Fruit fly (Drosophila melanogaster) whole organism, embryonic: ENCODE data around the gene SMSr.

Experiments used
- ATbp ChIP-seq: fragments of 200-800 bp; sonication (Bioruptor generic); optimal IDR thresholded peaks from 2 replicates; lab custom pipeline; 2017; ENCODE audit warnings: missing biosample characterization, mild to moderate bottlenecking, missing genetic modification characterization, missing genetic modification reagents
- Abd-B ChIP-seq: fragments of 200-800 bp; sonication (Bioruptor generic); optimal IDR thresholded peaks from 2 replicates; lab custom pipeline; 2018; ENCODE audit warnings: missing biosample characterization, mild to moderate bottlenecking, missing genetic modification characterization, moderate library complexity
- Adf1 ChIP-seq: fragments of 200-800 bp; sonication (Bioruptor generic); IDR thresholded peaks from 2 replicates; pipeline ENCODE4 v1.3.6; 2022; ENCODE audit warnings: missing biosample characterization, missing genetic modification characterization
- BtbVII ChIP-seq: fragments of 200-800 bp; sonication (Bioruptor generic); optimal IDR thresholded peaks from 3 replicates; lab custom pipeline; 2017; ENCODE audit warnings: missing biosample characterization, mild to moderate bottlenecking, missing genetic modification characterization
- CG1024 ChIP-seq: fragments of 200-800 bp; sonication (Bioruptor generic); IDR thresholded peaks from 2 replicates; pipeline ENCODE4 v1.3.6; 2022; ENCODE audit warnings: missing biosample characterization, missing genetic modification characterization
- CG10267 ChIP-seq: fragments of 200-800 bp; sonication (Bioruptor generic); optimal IDR thresholded peaks from 2 replicates; lab custom pipeline; 2018; ENCODE audit warnings: missing biosample characterization, mild to moderate bottlenecking, missing genetic modification characterization, moderate library complexity
- CG11696 ChIP-seq: fragments of 200-800 bp; sonication (Bioruptor generic); IDR thresholded peaks from 2 replicates; pipeline ENCODE4 v1.3.6; 2022; ENCODE audit warnings: missing biosample characterization, missing genetic modification characterization
- CG12219 ChIP-seq: fragments of 200-800 bp; sonication (Bioruptor generic); optimal IDR thresholded peaks from 3 replicates; lab custom pipeline; 2018; ENCODE audit warnings: missing biosample characterization, mild to moderate bottlenecking, missing genetic modification characterization
- CG12299 ChIP-seq: fragments of 200-800 bp; sonication (Bioruptor generic); optimal IDR thresholded peaks from 2 replicates; lab custom pipeline; 2018; ENCODE audit warnings: missing biosample characterization, mild to moderate bottlenecking, missing genetic modification characterization
- CG12942 ChIP-seq: fragments of 200-800 bp; sonication (Bioruptor generic); optimal IDR thresholded peaks from 3 replicates; lab custom pipeline; 2016; ENCODE audit warnings: missing biosample characterization, missing genetic modification characterization
- CG15011 ChIP-seq: fragments of 200-800 bp; sonication (Bioruptor generic); optimal IDR thresholded peaks from 3 replicates; lab custom pipeline; 2018; ENCODE audit warnings: missing biosample characterization, mild to moderate bottlenecking, missing genetic modification characterization
- CG1602 ChIP-seq: fragments of 200-800 bp; sonication (Bioruptor generic); optimal IDR thresholded peaks from 3 replicates; lab custom pipeline; 2016; ENCODE audit warnings: missing biosample characterization, missing genetic modification characterization
- CG16815 ChIP-seq: fragments of 200-800 bp; sonication (Bioruptor generic); optimal IDR thresholded peaks from 3 replicates; lab custom pipeline; 2017; ENCODE audit warnings: missing biosample characterization, mild to moderate bottlenecking, missing genetic modification characterization
- CG16863 ChIP-seq: fragments of 200-800 bp; sonication (Bioruptor generic); optimal IDR thresholded peaks from 3 replicates; lab custom pipeline; 2016; ENCODE audit warnings: missing biosample characterization, missing genetic modification characterization
- CG17385 ChIP-seq: fragments of 200-800 bp; sonication (Bioruptor generic); optimal IDR thresholded peaks from 3 replicates; lab custom pipeline; 2018; ENCODE audit warnings: missing biosample characterization, mild to moderate bottlenecking, missing genetic modification characterization
- CG17802 ChIP-seq: fragments of 200-800 bp; sonication (Bioruptor generic); optimal IDR thresholded peaks from 2 replicates; lab custom pipeline; 2018; ENCODE audit warnings: missing biosample characterization, mild to moderate bottlenecking, missing genetic modification characterization, moderate library complexity
- CG2199 ChIP-seq: fragments of 200-800 bp; sonication (Bioruptor generic); IDR thresholded peaks from 3 replicates; pipeline ENCODE4 v1.3.6; 2022; ENCODE audit warnings: missing biosample characterization, missing genetic modification characterization
- CG3281 ChIP-seq: fragments of 200-800 bp; sonication (Bioruptor generic); optimal IDR thresholded peaks from 3 replicates; lab custom pipeline; 2017; ENCODE audit warnings: missing biosample characterization, mild to moderate bottlenecking, missing genetic modification characterization
- CG34422 ChIP-seq: fragments of 200-800 bp; sonication (Bioruptor generic); IDR thresholded peaks from 3 replicates; pipeline ENCODE4 v1.3.6; 2022; ENCODE audit warnings: missing biosample characterization, missing genetic modification characterization
- CG3995 ChIP-seq: fragments of 200-800 bp; sonication (Bioruptor generic); optimal IDR thresholded peaks from 3 replicates; lab custom pipeline; 2016; ENCODE audit warnings: missing biosample characterization, missing genetic modification characterization
- CG4854 ChIP-seq: fragments of 200-800 bp; sonication (Bioruptor generic); optimal IDR thresholded peaks from 2 replicates; lab custom pipeline; 2016; ENCODE audit warnings: missing biosample characterization, missing genetic modification characterization, inconsistent platforms
- CG6854 ChIP-seq: fragments of 200-800 bp; sonication (Bioruptor generic); optimal IDR thresholded peaks from 3 replicates; lab custom pipeline; 2017; ENCODE audit warnings: missing biosample characterization, mild to moderate bottlenecking, missing genetic modification characterization
- CG7839 ChIP-seq: fragments of 200-800 bp; sonication (Bioruptor generic); optimal IDR thresholded peaks from 3 replicates; lab custom pipeline; 2018; ENCODE audit warnings: missing biosample characterization, mild to moderate bottlenecking, missing genetic modification characterization, moderate library complexity
- D ChIP-seq, 2 experiments: fragments of 200-800 bp in 1 of 2; fragments of >200 bp in 1 of 2; sonication (Bioruptor generic) in 1 of 2; optimal IDR thresholded peaks; 2 replicates in 1 of 2; 3 replicates in 1 of 2; lab custom pipeline; 2017; ENCODE audit warnings: mild to moderate bottlenecking in 1 of 2, missing biosample characterization in 1 of 2, missing genetic modification characterization in 1 of 2, missing genetic modification reagents in 1 of 2
- Dfd ChIP-seq, 2 experiments: fragments of >200 bp; optimal IDR thresholded peaks; 2 replicates each; lab custom pipeline; 2017; ENCODE audit warnings: missing biosample characterization in 2 of 2, missing genetic modification characterization in 2 of 2
- Eip74EF ChIP-seq, 2 experiments: fragments of 200-800 bp in 1 of 2; fragments of >200 bp in 1 of 2; sonication (Bioruptor generic) in 1 of 2; optimal IDR thresholded peaks; 2 replicates each; lab custom pipeline; 2017 to 2019; ENCODE audit warnings: missing biosample characterization in 2 of 2, missing genetic modification characterization in 2 of 2, mild to moderate bottlenecking in 1 of 2, moderate library complexity in 1 of 2
- Fer2 ChIP-seq: fragments of 200-800 bp; sonication (Bioruptor generic); optimal IDR thresholded peaks from 2 replicates; lab custom pipeline; 2018; ENCODE audit warnings: missing biosample characterization, mild to moderate bottlenecking, missing genetic modification characterization, moderate library complexity
- Gug ChIP-seq: fragments of 200-800 bp; sonication (Bioruptor generic); IDR thresholded peaks from 4 replicates; pipeline ENCODE4 v1.3.6; 2022; ENCODE audit warnings: missing biosample characterization, missing genetic modification characterization
- HLH4C ChIP-seq: fragments of 200-800 bp; sonication (Bioruptor generic); IDR thresholded peaks from 3 replicates; pipeline ENCODE4 v1.3.6; 2022; ENCODE audit warnings: missing biosample characterization, missing genetic modification characterization; ENCODE audit not compliant: partially characterized antibody
- Myb ChIP-seq: fragments of 200-800 bp; sonication (Bioruptor generic); optimal IDR thresholded peaks from 2 replicates; lab custom pipeline; 2016; ENCODE audit warnings: missing biosample characterization, missing genetic modification characterization
- NK7.1 ChIP-seq: fragments of 200-800 bp; sonication (Bioruptor generic); optimal IDR thresholded peaks from 3 replicates; lab custom pipeline; 2016; ENCODE audit warnings: missing biosample characterization, missing genetic modification characterization
- ara ChIP-seq: fragments of 200-800 bp; sonication (Bioruptor generic); IDR thresholded peaks from 2 replicates; pipeline ENCODE4 v1.3.6; 2022; ENCODE audit warnings: missing biosample characterization, missing genetic modification characterization
- ase ChIP-seq: fragments of 200-800 bp; sonication (Bioruptor generic); IDR thresholded peaks from 3 replicates; pipeline ENCODE4 v1.3.6; 2022; ENCODE audit warnings: missing biosample characterization, missing genetic modification characterization
- ci ChIP-seq: fragments of 200-800 bp; sonication (Bioruptor generic); IDR thresholded peaks from 3 replicates; pipeline ENCODE4 v1.3.6; 2022; ENCODE audit warnings: missing biosample characterization, missing genetic modification characterization
- croc ChIP-seq: fragments of 200-800 bp; sonication (Bioruptor generic); conservative IDR thresholded peaks from 3 replicates; pipeline ENCODE4 v1.3.6; 2022; ENCODE audit warnings: missing biosample characterization, missing genetic modification characterization
- esg ChIP-seq: fragments of 200-800 bp; sonication (Bioruptor generic); conservative IDR thresholded peaks from 2 replicates; pipeline ENCODE4 v1.3.6; 2022; ENCODE audit warnings: missing biosample characterization, missing genetic modification characterization
- exex ChIP-seq: fragments of 200-800 bp; sonication (Bioruptor generic); optimal IDR thresholded peaks from 4 replicates; lab custom pipeline; 2018; ENCODE audit warnings: missing biosample characterization, mild to moderate bottlenecking, missing genetic modification characterization, moderate library complexity
- gcm2 ChIP-seq: fragments of 200-800 bp; sonication (Bioruptor generic); optimal IDR thresholded peaks from 2 replicates; lab custom pipeline; 2016; ENCODE audit warnings: missing biosample characterization, missing genetic modification characterization
- gfzf ChIP-seq: fragments of 200-800 bp; sonication (Bioruptor generic); optimal IDR thresholded peaks from 2 replicates; lab custom pipeline; 2016; ENCODE audit warnings: missing biosample characterization, mild to moderate bottlenecking, missing genetic modification characterization, moderate library complexity
- hb ChIP-seq: fragments of 200-800 bp; sonication (Bioruptor generic); IDR thresholded peaks from 3 replicates; pipeline ENCODE4 v1.3.6; 2022; ENCODE audit warnings: missing biosample characterization, missing genetic modification characterization; ENCODE audit not compliant: partially characterized antibody
- jing ChIP-seq: fragments of 200-800 bp; sonication (Bioruptor generic); optimal IDR thresholded peaks from 2 replicates; lab custom pipeline; 2018; ENCODE audit warnings: missing biosample characterization, mild to moderate bottlenecking, missing genetic modification characterization
- ken ChIP-seq: fragments of 200-800 bp; sonication (Bioruptor generic); IDR thresholded peaks from 3 replicates; pipeline ENCODE4 v1.3.6; 2022; ENCODE audit warnings: missing biosample characterization, missing genetic modification characterization
- klu ChIP-seq: fragments of 200-800 bp; sonication (Bioruptor generic); IDR thresholded peaks from 2 replicates; pipeline ENCODE4 v1.3.6; 2022; ENCODE audit warnings: missing biosample characterization, missing genetic modification characterization
- lab ChIP-seq: fragments of 200-800 bp; sonication (Bioruptor generic); optimal IDR thresholded peaks from 3 replicates; lab custom pipeline; 2017; ENCODE audit warnings: missing biosample characterization, missing genetic modification characterization, mild to moderate bottlenecking, moderate library complexity, missing genetic modification reagents
- nom ChIP-seq: fragments of 200-800 bp; sonication (Bioruptor generic); optimal IDR thresholded peaks from 2 replicates; lab custom pipeline; 2017; ENCODE audit warnings: missing biosample characterization, missing genetic modification characterization, mild to moderate bottlenecking, moderate library complexity, missing genetic modification reagents
- ro ChIP-seq: fragments of 200-800 bp; sonication (Bioruptor generic); IDR thresholded peaks from 2 replicates; pipeline ENCODE4 v1.3.6; 2022; ENCODE audit warnings: missing biosample characterization, missing genetic modification characterization
- shn ChIP-seq: fragments of 200-800 bp; sonication (Bioruptor generic); optimal IDR thresholded peaks from 3 replicates; lab custom pipeline; 2016; ENCODE audit warnings: missing biosample characterization, missing genetic modification characterization
- sima ChIP-seq: fragments of 200-800 bp; sonication (Bioruptor generic); optimal IDR thresholded peaks from 2 replicates; lab custom pipeline; 2016; ENCODE audit warnings: missing biosample characterization, missing genetic modification characterization
- sr ChIP-seq: fragments of 200-800 bp; sonication (Bioruptor generic); IDR thresholded peaks from 3 replicates; pipeline ENCODE4 v1.3.6; 2022; ENCODE audit warnings: missing biosample characterization, missing genetic modification characterization

The SMSr gene

DNA sequence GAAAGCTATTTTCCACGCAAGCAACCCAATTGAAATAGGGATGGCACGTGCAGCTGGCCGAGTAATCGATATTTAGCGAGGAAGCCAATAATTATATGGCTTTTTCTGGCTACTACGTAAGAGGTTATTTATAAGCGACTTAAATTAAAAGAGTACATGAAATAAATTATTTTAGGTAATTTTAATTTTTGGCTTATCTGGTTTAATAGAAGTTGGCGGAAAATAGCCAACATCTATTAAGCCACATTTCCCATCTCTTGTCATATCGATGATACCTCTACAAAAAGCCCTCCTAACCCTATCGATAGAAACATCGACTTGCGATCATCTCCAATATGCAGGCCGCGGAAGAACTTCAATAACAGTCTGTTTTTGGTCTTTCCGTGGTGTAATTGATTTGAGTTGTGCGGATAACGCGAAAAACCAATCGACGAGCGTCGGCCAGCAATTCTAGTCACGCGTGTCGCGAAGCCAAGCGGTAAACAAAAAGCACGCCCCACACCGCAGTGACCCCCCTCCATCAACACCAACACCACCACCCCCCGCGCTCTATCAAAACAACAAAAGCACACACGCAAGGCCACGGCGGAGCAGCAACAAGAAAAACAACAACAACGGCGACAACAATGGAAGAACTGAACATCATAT is 33.2 kb downstream of the SMSr start, which contains the start of the genes Srp19 and qm (continued):
- TF ChIP-seq shn (GFP tag; lab: Kevin White, UChicago) (peak; percentile 23), D (optimal IDR thresholded peaks at IDR 0.05; lab: Kevin White, UChicago) (no peak), D (GFP tag; optimal IDR thresholded peaks at IDR 0.05; lab: Kevin White, UChicago) (peak; percentile 26), CG12299 (peak; percentile 38), CG17802 (tag; lab: Kevin White, UChicago) (no peak), Eip74EF (GFP tag; optimal IDR thresholded peaks at IDR 0.05; lab: Kevin White, UChicago) (peak in 1 of 2 experiments; percentile 44), Myb (GFP tag; lab: Kevin White, UChicago) (peak; percentile 59), CG3995 (GFP tag; lab: Kevin White, UChicago) (no peak), CG34422 (GFP tag; lab: Robert Waterston, UW) (peak; percentile 86; the same call in 2 of the 3 replicates), HLH4C (GFP tag; lab: Robert Waterston, UW) (peak; percentile 73), sr (GFP tag; lab: Robert Waterston, UW) (0 out of 3 replicates have a peak, but pooled peaks have one; percentile 20), Adf1 (GFP tag; lab: Robert Waterston, UW) (peak; percentile 41), NK7.1 (GFP tag; lab: Kevin White, UChicago) (no peak), CG4854 (peak; percentile 26), CG17385 (GFP tag; lab: Kevin White, UChicago) (no peak), CG12219 (GFP tag; lab: Kevin White, UChicago) (no peak), CG10267 (peak; percentile 40), ci (GFP tag; lab: Robert Waterston, UW) (no peak; the same call in 2 of the 3 replicates), Gug (GFP tag; lab: Robert Waterston, UW) (peak; percentile 24; the same call in 1 of the 4 replicates), CG7839 (tag; lab: Kevin White, UChicago) (peak; percentile 51), jing (no peak), croc (GFP tag; lab: Robert Waterston, UW) (no peak), esg (GFP tag; lab: Robert Waterston, UW) (peak; percentile 21; the same call in 1 of the 2 replicates), sima (GFP tag; lab: Kevin White, UChicago) (no peak), CG3281 (peak; percentile 34), lab (GFP tag; lab: Kevin White, UChicago) (peak; percentile 55), Abd-B (GFP tag; lab: Kevin White, UChicago) (no peak), klu (GFP tag; lab: Robert Waterston, UW) (peak; percentile 61; the same call in 1 of the 2 replicates), ro (GFP tag; lab: Robert Waterston, UW) (no peak), CG12942 (peak; percentile 19), Fer2 (tag; lab: Kevin White, UChicago) (peak; percentile 34), CG1602 (GFP tag; lab: Kevin White, UChicago) (peak; percentile 36), Dfd (GFP tag; optimal IDR thresholded peaks at IDR 0.05; lab: Kevin White, UChicago) (no peak), CG6854 (GFP tag; lab: Kevin White, UChicago) (peak; percentile 59), CG15011 (GFP tag; lab: Kevin White, UChicago) (no peak), ATbp (no peak), CG1024 (GFP tag; lab: Robert Waterston, UW) (no peak), ase (GFP tag; lab: Robert Waterston, UW) (0 out of 3 replicates have a peak, but pooled peaks have one; percentile 11), exex (tag; lab: Kevin White, UChicago) (no peak), ken (GFP tag; lab: Robert Waterston, UW) (0 out of 3 replicates have a peak, but pooled peaks have one; percentile 58), ara (GFP tag; lab: Robert Waterston, UW) (no peak), nom (GFP tag; lab: Kevin White, UChicago) (peak; percentile 65), CG11696 (GFP tag; lab: Robert Waterston, UW) (no peak), CG2199 (GFP tag; lab: Robert Waterston, UW) (no peak), gcm2 (GFP tag; lab: Kevin White, UChicago) (no peak), CG16815 (no peak), gfzf (no peak), BtbVII (GFP tag; lab: Kevin White, UChicago) (peak; percentile 55), CG16863 (GFP tag; lab: Kevin White, UChicago) (peak; percentile 25), hb (GFP tag; lab: Robert Waterston, UW) (peak; percentile 71)
